Fruit fly (Drosophila melanogaster) whole organism, embryonic: ENCODE results near the gene Dpm3.

Source experiments
- BEAF-32 ChIP-seq: fragments of 200-800 bp; sonication (Bioruptor generic); optimal IDR thresholded peaks from 3 replicates; lab custom pipeline; 2017; ENCODE audit warnings: missing biosample characterization, missing genetic modification characterization, mild to moderate bottlenecking, moderate library complexity, missing genetic modification reagents
- Bgb ChIP-seq: fragments of 200-800 bp; sonication (Bioruptor generic); IDR thresholded peaks from 2 replicates; pipeline ENCODE4 v1.3.6; 2022; ENCODE audit warnings: missing biosample characterization, missing genetic modification characterization; ENCODE audit not compliant: partially characterized antibody
- CG10274 ChIP-seq: fragments of 200-800 bp; sonication (Bioruptor generic); optimal IDR thresholded peaks from 3 replicates; lab custom pipeline; 2017; ENCODE audit warnings: missing biosample characterization, mild to moderate bottlenecking, missing genetic modification characterization
- CG10431 ChIP-seq: fragments of 200-800 bp; sonication (Bioruptor generic); optimal IDR thresholded peaks from 3 replicates; lab custom pipeline; 2018; ENCODE audit warnings: missing biosample characterization, mild to moderate bottlenecking, missing genetic modification characterization
- CG10959 ChIP-seq: fragments of 200-800 bp; sonication (Bioruptor generic); IDR thresholded peaks from 2 replicates; pipeline ENCODE4 v1.3.6; 2022; ENCODE audit warnings: missing biosample characterization, missing genetic modification characterization
- CG11398 ChIP-seq: fragments of 200-800 bp; sonication (Bioruptor generic); optimal IDR thresholded peaks from 2 replicates; lab custom pipeline; 2016; ENCODE audit warnings: missing biosample characterization, missing genetic modification characterization
- CG12769 ChIP-seq: fragments of 200-800 bp; sonication (Bioruptor generic); optimal IDR thresholded peaks from 2 replicates; lab custom pipeline; 2019; ENCODE audit warnings: missing biosample characterization, mild to moderate bottlenecking, missing genetic modification characterization, moderate library complexity
- CG13287 ChIP-seq: fragments of 200-800 bp; sonication (Bioruptor generic); IDR thresholded peaks from 2 replicates; pipeline ENCODE4 v1.3.6; 2022; ENCODE audit warnings: missing biosample characterization, missing genetic modification characterization; ENCODE audit not compliant: partially characterized antibody
- CG30403 ChIP-seq: fragments of 200-800 bp; sonication (Bioruptor generic); optimal IDR thresholded peaks from 3 replicates; lab custom pipeline; 2016; ENCODE audit warnings: missing biosample characterization, missing genetic modification characterization
- CG31365 ChIP-seq: fragments of 200-800 bp; sonication (Bioruptor generic); optimal IDR thresholded peaks from 2 replicates; lab custom pipeline; 2018; ENCODE audit warnings: missing biosample characterization, mild to moderate bottlenecking, missing genetic modification characterization
- CG33213 ChIP-seq: fragments of 200-800 bp; sonication (Bioruptor generic); optimal IDR thresholded peaks from 3 replicates; lab custom pipeline; 2016; ENCODE audit warnings: missing biosample characterization, missing genetic modification characterization
- CG3847 ChIP-seq: fragments of 200-800 bp; sonication (Bioruptor generic); IDR thresholded peaks from 2 replicates; pipeline ENCODE4 v1.3.6; 2022; ENCODE audit warnings: missing biosample characterization, missing genetic modification characterization
- CG6272 ChIP-seq: fragments of 200-800 bp; sonication (Bioruptor generic); IDR thresholded peaks from 2 replicates; pipeline ENCODE4 v1.3.6; 2022; ENCODE audit warnings: missing biosample characterization, missing genetic modification characterization
- CG6689 ChIP-seq: fragments of 200-800 bp; sonication (Bioruptor generic); IDR thresholded peaks from 2 replicates; pipeline ENCODE4 v1.3.6; 2022; ENCODE audit warnings: missing biosample characterization, missing genetic modification characterization
- CG7271 ChIP-seq: fragments of 200-800 bp; sonication (Bioruptor generic); optimal IDR thresholded peaks from 2 replicates; lab custom pipeline; 2018; ENCODE audit warnings: missing biosample characterization, mild to moderate bottlenecking, missing genetic modification characterization, moderate library complexity
- CG7786 ChIP-seq: fragments of 200-800 bp; sonication (Bioruptor generic); optimal IDR thresholded peaks from 2 replicates; lab custom pipeline; 2016; ENCODE audit warnings: missing biosample characterization, missing genetic modification characterization
- CG7963 ChIP-seq: fragments of 200-800 bp; sonication (Bioruptor generic); IDR thresholded peaks from 3 replicates; pipeline ENCODE4 v1.3.6; 2022; ENCODE audit warnings: missing biosample characterization, missing genetic modification characterization; ENCODE audit not compliant: partially characterized antibody
- CG8765 ChIP-seq: fragments of 200-800 bp; sonication (Bioruptor generic); IDR thresholded peaks from 2 replicates; pipeline ENCODE4 v1.3.6; 2022; ENCODE audit warnings: missing biosample characterization, missing genetic modification characterization
- Chrac-16 ChIP-seq: fragments of 200-800 bp; sonication (Bioruptor generic); optimal IDR thresholded peaks from 3 replicates; lab custom pipeline; 2016; ENCODE audit warnings: missing biosample characterization, missing genetic modification characterization
- Dad ChIP-seq: fragments of 200-800 bp; sonication (Bioruptor generic); optimal IDR thresholded peaks from 3 replicates; lab custom pipeline; 2016; ENCODE audit warnings: missing biosample characterization, missing genetic modification characterization
- Doc3 ChIP-seq: fragments of 200-800 bp; sonication (Bioruptor generic); IDR thresholded peaks from 3 replicates; pipeline ENCODE4 v1.3.6; 2022; ENCODE audit warnings: missing biosample characterization, missing genetic modification characterization; ENCODE audit not compliant: partially characterized antibody
- Drgx ChIP-seq: fragments of 200-800 bp; sonication (Bioruptor generic); IDR thresholded peaks from 2 replicates; pipeline ENCODE4 v1.3.6; 2022; ENCODE audit warnings: missing biosample characterization, missing genetic modification characterization
- H2.0 ChIP-seq: fragments of 200-800 bp; sonication (Bioruptor generic); IDR thresholded peaks from 2 replicates; pipeline ENCODE4 v1.3.6; 2022; ENCODE audit warnings: missing biosample characterization, missing genetic modification characterization
- HLH54F ChIP-seq: fragments of 200-800 bp; sonication (Bioruptor generic); optimal IDR thresholded peaks from 3 replicates; lab custom pipeline; 2016; ENCODE audit warnings: missing biosample characterization, missing genetic modification characterization
- Hmr ChIP-seq: fragments of 200-800 bp; sonication (Bioruptor generic); optimal IDR thresholded peaks from 3 replicates; lab custom pipeline; 2017; ENCODE audit warnings: mild to moderate bottlenecking, missing biosample characterization, missing genetic modification reagents, missing genetic modification characterization
- Neu2 ChIP-seq: fragments of 200-800 bp; sonication (Bioruptor generic); optimal IDR thresholded peaks from 3 replicates; lab custom pipeline; 2016; ENCODE audit warnings: missing biosample characterization, missing genetic modification characterization, borderline replicate concordance
- Nf-YB ChIP-seq: fragments of 200-800 bp; sonication (Bioruptor generic); optimal IDR thresholded peaks from 3 replicates; lab custom pipeline; 2019; ENCODE audit warnings: missing biosample characterization, mild to moderate bottlenecking, missing genetic modification characterization, moderate library complexity
- Poxn ChIP-seq: fragments of 200-800 bp; sonication (Bioruptor generic); IDR thresholded peaks from 2 replicates; pipeline ENCODE4 v1.3.6; 2022; ENCODE audit warnings: missing biosample characterization, missing genetic modification characterization
- Ptx1 ChIP-seq: fragments of 200-800 bp; sonication (Bioruptor generic); IDR thresholded peaks from 2 replicates; pipeline ENCODE4 v1.3.6; 2022; ENCODE audit warnings: missing biosample characterization, missing genetic modification characterization
- Ravus ChIP-seq: fragments of 200-800 bp; sonication (Bioruptor generic); IDR thresholded peaks from 2 replicates; pipeline ENCODE4 v1.3.6; 2022; ENCODE audit warnings: missing biosample characterization, missing genetic modification characterization
- Side ChIP-seq: fragments of 200-800 bp; sonication (Bioruptor generic); optimal IDR thresholded peaks from 2 replicates; lab custom pipeline; 2016; ENCODE audit warnings: missing biosample characterization, missing genetic modification characterization
- TFAM ChIP-seq: fragments of 200-800 bp; sonication (Bioruptor generic); optimal IDR thresholded peaks from 2 replicates; lab custom pipeline; 2017; ENCODE audit warnings: missing biosample characterization, missing genetic modification characterization, inconsistent platforms
- Trl ChIP-seq, 3 experiments: fragments of >200 bp in 2 of 3; fragments of 200-800 bp in 1 of 3; sonication (Bioruptor generic) in 1 of 3; optimal IDR thresholded peaks; 2 replicates in 1 of 3; 3 replicates in 2 of 3; lab custom pipeline; 2016 to 2017; ENCODE audit warnings: missing biosample characterization in 1 of 3, missing genetic modification characterization in 1 of 3
- ara ChIP-seq: fragments of 200-800 bp; sonication (Bioruptor generic); IDR thresholded peaks from 2 replicates; pipeline ENCODE4 v1.3.6; 2022; ENCODE audit warnings: missing biosample characterization, missing genetic modification characterization
- bsh ChIP-seq, 2 experiments: fragments of 200-800 bp; sonication (Bioruptor generic); optimal IDR thresholded peaks; 2 replicates each; lab custom pipeline; 2017 to 2018; ENCODE audit warnings: mild to moderate bottlenecking in 2 of 2, missing biosample characterization in 2 of 2, missing genetic modification characterization in 2 of 2, moderate library complexity in 1 of 2
- dimm ChIP-seq: fragments of 200-800 bp; sonication (Bioruptor generic); IDR thresholded peaks from 2 replicates; pipeline ENCODE4 v1.3.6; 2022; ENCODE audit warnings: missing biosample characterization, missing genetic modification characterization
- en ChIP-seq: fragments of 200-800 bp; sonication (Bioruptor generic); optimal IDR thresholded peaks from 2 replicates; lab custom pipeline; 2016; ENCODE audit warnings: missing biosample characterization, missing genetic modification characterization
- eve ChIP-seq, 2 experiments: fragments of >200 bp; optimal IDR thresholded peaks; 2 replicates each; lab custom pipeline; 2017; ENCODE audit warnings: missing biosample characterization in 2 of 2, missing genetic modification characterization in 2 of 2
- gcm2 ChIP-seq: fragments of 200-800 bp; sonication (Bioruptor generic); optimal IDR thresholded peaks from 2 replicates; lab custom pipeline; 2016; ENCODE audit warnings: missing biosample characterization, missing genetic modification characterization
- grn ChIP-seq: fragments of 200-800 bp; sonication (Bioruptor generic); optimal IDR thresholded peaks from 3 replicates; lab custom pipeline; 2017; ENCODE audit warnings: missing biosample characterization, missing genetic modification characterization
- gro ChIP-seq: fragments of 200-800 bp; sonication (Bioruptor generic); optimal IDR thresholded peaks from 2 replicates; lab custom pipeline; 2016; ENCODE audit warnings: missing biosample characterization, missing genetic modification characterization
- ham ChIP-seq: fragments of 200-800 bp; sonication (Bioruptor generic); IDR thresholded peaks from 2 replicates; pipeline ENCODE4 v1.3.6; 2022; ENCODE audit warnings: missing biosample characterization, missing genetic modification characterization
- her ChIP-seq: fragments of 200-800 bp; sonication (Bioruptor generic); optimal IDR thresholded peaks from 2 replicates; lab custom pipeline; 2016; ENCODE audit warnings: missing biosample characterization, missing genetic modification characterization
- ken ChIP-seq: fragments of 200-800 bp; sonication (Bioruptor generic); IDR thresholded peaks from 3 replicates; pipeline ENCODE4 v1.3.6; 2022; ENCODE audit warnings: missing biosample characterization, missing genetic modification characterization
- maf-S ChIP-seq: fragments of 200-800 bp; sonication (Bioruptor generic); optimal IDR thresholded peaks from 2 replicates; lab custom pipeline; 2016; ENCODE audit warnings: missing biosample characterization, missing genetic modification characterization
- mirr ChIP-seq: fragments of 200-800 bp; sonication (Bioruptor generic); optimal IDR thresholded peaks from 3 replicates; lab custom pipeline; 2018; ENCODE audit warnings: missing biosample characterization, mild to moderate bottlenecking, missing genetic modification characterization
- onecut ChIP-seq: fragments of 200-800 bp; sonication (Bioruptor generic); IDR thresholded peaks from 2 replicates; pipeline ENCODE4 v1.3.6; 2022; ENCODE audit warnings: missing biosample characterization, missing genetic modification characterization
- pb ChIP-seq: fragments of 200-800 bp; sonication (Bioruptor generic); optimal IDR thresholded peaks from 3 replicates; lab custom pipeline; 2016; ENCODE audit warnings: missing biosample characterization, missing genetic modification characterization
- ranshi ChIP-seq: fragments of 200-800 bp; sonication (Bioruptor generic); IDR thresholded peaks from 2 replicates; pipeline ENCODE4 v1.3.6; 2022; ENCODE audit warnings: missing biosample characterization, missing genetic modification characterization
- sd ChIP-seq: fragments of 200-800 bp; sonication (Bioruptor generic); optimal IDR thresholded peaks from 3 replicates; lab custom pipeline; 2018; ENCODE audit warnings: missing biosample characterization, mild to moderate bottlenecking, missing genetic modification characterization, moderate library complexity
- seq ChIP-seq: fragments of 200-800 bp; sonication (Bioruptor generic); IDR thresholded peaks from 2 replicates; pipeline ENCODE4 v1.3.6; 2022; ENCODE audit warnings: missing biosample characterization, missing genetic modification characterization
- sr ChIP-seq: fragments of 200-800 bp; sonication (Bioruptor generic); IDR thresholded peaks from 3 replicates; pipeline ENCODE4 v1.3.6; 2022; ENCODE audit warnings: missing biosample characterization, missing genetic modification characterization

The Dpm3 gene

dm6 chr3R:13403032-13403459, at the start of gene Dpm3:
Gene Dpm3 (minus strand): TSS chr3R:13403051.
- peak; percentile 51; the same call in 1 of the 3 replicates for TF ChIP-seq ken
- TF ChIP-seq CG8765, result no peak
- TF ChIP-seq Trl (optimal IDR thresholded peaks at IDR 0.05; lab: Kevin White, UChicago), result peak in 1 of 2 experiments; percentile 8
- peak; percentile 41 for TF ChIP-seq Trl (GFP tag; optimal IDR thresholded peaks at IDR 0.05; lab: Kevin White, UChicago)
- TF ChIP-seq TFAM (GFP tag; lab: Kevin White, UChicago), result no peak
- no peak for TF ChIP-seq sr (GFP tag; lab: Robert Waterston, UW)
- peak; percentile 76 for TF ChIP-seq Hmr (GFP tag; lab: Kevin White, UChicago)
- TF ChIP-seq CG30403 (GFP tag; lab: Kevin White, UChicago), result peak; percentile 19
- no peak for TF ChIP-seq seq (GFP tag; lab: Robert Waterston, UW)
- TF ChIP-seq ranshi (GFP tag; lab: Robert Waterston, UW), result no peak
- TF ChIP-seq H2.0 (GFP tag; lab: Robert Waterston, UW), result no peak
- no peak for TF ChIP-seq Neu2
- no peak for TF ChIP-seq CG10959 (GFP tag; lab: Robert Waterston, UW)
- TF ChIP-seq eve (GFP tag; optimal IDR thresholded peaks at IDR 0.05; lab: Kevin White, UChicago), result no peak
- TF ChIP-seq bsh (GFP tag; optimal IDR thresholded peaks at IDR 0.05; lab: Kevin White, UChicago), result peak in 1 of 2 experiments; percentile 15
- TF ChIP-seq CG10274 (GFP tag; lab: Kevin White, UChicago), result no peak
- no peak for TF ChIP-seq ham
- TF ChIP-seq CG33213, result peak; percentile 76
- no peak for TF ChIP-seq CG31365 (tag; lab: Kevin White, UChicago)
- peak; percentile 58 for TF ChIP-seq pb
- TF ChIP-seq mirr, result no peak
- TF ChIP-seq onecut, result no peak; the same call in 1 of the 2 replicates
- TF ChIP-seq gro, result peak; percentile 26
- peak; percentile 97 for TF ChIP-seq CG13287
- TF ChIP-seq CG6689 (GFP tag; lab: Robert Waterston, UW), result no peak
- peak; percentile 7 for TF ChIP-seq Dad (GFP tag; lab: Kevin White, UChicago)
- TF ChIP-seq Bgb (GFP tag; lab: Robert Waterston, UW), result peak; percentile 92
- no peak for TF ChIP-seq Side
- no peak for TF ChIP-seq Drgx (GFP tag; lab: Robert Waterston, UW)
- no peak for TF ChIP-seq gcm2 (GFP tag; lab: Kevin White, UChicago)
- peak; percentile 73; the same call in 2 of the 3 replicates for TF ChIP-seq CG7963
- TF ChIP-seq HLH54F, result peak; percentile 62
- TF ChIP-seq CG7786 (GFP tag; lab: Kevin White, UChicago), result peak; percentile 40
- TF ChIP-seq Nf-YB, result peak; percentile 3
- TF ChIP-seq CG6272, result no peak
- no peak for TF ChIP-seq Ravus (GFP tag; lab: Robert Waterston, UW)
- no peak for TF ChIP-seq ara (GFP tag; lab: Robert Waterston, UW)
- no peak for TF ChIP-seq Chrac-16 (GFP tag; lab: Kevin White, UChicago)
- TF ChIP-seq dimm (GFP tag; lab: Robert Waterston, UW), result no peak
- TF ChIP-seq Ptx1, result no peak
- no peak for TF ChIP-seq maf-S (GFP tag; lab: Kevin White, UChicago)
- no peak for TF ChIP-seq en (GFP tag; lab: Kevin White, UChicago)
- peak; percentile 34 for TF ChIP-seq grn (GFP tag; lab: Kevin White, UChicago)
- no peak for TF ChIP-seq sd (tag; lab: Kevin White, UChicago)
- no peak for TF ChIP-seq Poxn (GFP tag; lab: Robert Waterston, UW)
- peak; percentile 95 for TF ChIP-seq Doc3 (GFP tag; lab: Robert Waterston, UW)
- TF ChIP-seq CG10431, result no peak
- TF ChIP-seq CG12769, result peak; percentile 71
- TF ChIP-seq CG3847, result peak; percentile 86
- TF ChIP-seq BEAF-32 (GFP tag; lab: Kevin White, UChicago), result peak; percentile 93
- TF ChIP-seq CG7271 (tag; lab: Kevin White, UChicago), result no peak
- TF ChIP-seq her (GFP tag; lab: Kevin White, UChicago), result peak; percentile 27
- no peak for TF ChIP-seq CG11398
